Fruit fly (Drosophila melanogaster) S2 (cell line): ENCODE data around the gene CG5707.

Source experiments
- CG8478 ChIP-seq: fragments of >200 bp; optimal IDR thresholded peaks from 2 replicates; lab custom pipeline; 2018
- CTCF ChIP-seq, 2 experiments: fragments of >200 bp; optimal IDR thresholded peaks; 2 replicates each; lab custom pipeline; 2018

dm6 chr3L:2191512-2191911 is 509 bp downstream of the CG5707 start:
- TF ChIP-seq CTCF (optimal IDR thresholded peaks at IDR 0.05; lab: Kevin White, UChicago) (no peak), CG8478 (no peak)
